Fruit fly (Drosophila melanogaster) whole organism, adult: ENCODE results near the gene Jon65Aii.
A peak's percentile ranks its signal among the peaks of the same experiment; 100 is the strongest.

Experiments
- CG12768 ChIP-seq: fragments of 200-800 bp; sonication (Bioruptor generic); optimal IDR thresholded peaks from 2 replicates; lab custom pipeline; 2017; ENCODE audit warnings: missing biosample characterization, missing genetic modification characterization, mild to moderate bottlenecking, moderate library complexity, missing genetic modification reagents
- CG14711 ChIP-seq: fragments of 200-800 bp; sonication (Bioruptor generic); optimal IDR thresholded peaks from 2 replicates; lab custom pipeline; 2018; ENCODE audit warnings: missing biosample characterization, mild to moderate bottlenecking, missing genetic modification characterization, moderate library complexity
- CG1620 ChIP-seq: fragments of 200-800 bp; sonication (Bioruptor generic); optimal IDR thresholded peaks from 2 replicates; lab custom pipeline; 2016; ENCODE audit warnings: missing biosample characterization, missing genetic modification characterization
- CG33017 ChIP-seq: fragments of 200-800 bp; sonication (Bioruptor generic); optimal IDR thresholded peaks from 2 replicates; lab custom pipeline; 2018; ENCODE audit warnings: missing biosample characterization, mild to moderate bottlenecking, missing genetic modification characterization, moderate library complexity
- CG5204 ChIP-seq: fragments of 200-800 bp; sonication (Bioruptor generic); optimal IDR thresholded peaks from 2 replicates; lab custom pipeline; 2016; ENCODE audit warnings: missing biosample characterization, missing genetic modification characterization
- CG7045 ChIP-seq: fragments of 200-800 bp; sonication (Bioruptor generic); optimal IDR thresholded peaks from 2 replicates; lab custom pipeline; 2017; ENCODE audit warnings: missing biosample characterization, mild to moderate bottlenecking, missing genetic modification characterization
- Clk ChIP-seq: fragments of 200-800 bp; sonication (Bioruptor generic); optimal IDR thresholded peaks from 2 replicates; lab custom pipeline; 2017; ENCODE audit warnings: missing biosample characterization, missing genetic modification characterization
- bab1 ChIP-seq: fragments of 200-800 bp; sonication (Bioruptor generic); optimal IDR thresholded peaks from 3 replicates; lab custom pipeline; 2019; ENCODE audit warnings: missing biosample characterization, mild to moderate bottlenecking, missing genetic modification characterization, moderate library complexity
- cnc ChIP-seq, 2 experiments: fragments of >200 bp; optimal IDR thresholded peaks; 2 replicates each; lab custom pipeline; 2017
- kay ChIP-seq: fragments of 200-800 bp; sonication (Bioruptor generic); peaks from one replicate; lab custom pipeline; 2016; ENCODE audit warnings: missing biosample characterization, missing genetic modification characterization, borderline replicate concordance
- pad ChIP-seq: fragments of 200-800 bp; sonication (Bioruptor generic); optimal IDR thresholded peaks from 3 replicates; lab custom pipeline; 2017; ENCODE audit warnings: missing biosample characterization, missing genetic modification characterization, mild to moderate bottlenecking, moderate library complexity, missing genetic modification reagents
- toe ChIP-seq: fragments of 200-800 bp; sonication (Bioruptor generic); optimal IDR thresholded peaks from 2 replicates; lab custom pipeline; 2016; ENCODE audit warnings: missing biosample characterization, missing genetic modification characterization

dm6 chr3L:6074975-6075692, 23.0 kb downstream of the Jon65Aii start, which contains the start of the genes CG13295 and CG6610:
- TF ChIP-seq pad (GFP tag; lab: Kevin White, UChicago), result peak; percentile 25
- peak; percentile 40 for TF ChIP-seq Clk
- TF ChIP-seq CG14711 (tag; lab: Kevin White, UChicago), result peak; percentile 23
- TF ChIP-seq CG1620 (GFP tag; lab: Kevin White, UChicago), result peak; percentile 63
- TF ChIP-seq CG33017 (tag; lab: Kevin White, UChicago), result peak; percentile 10
- no peak for TF ChIP-seq cnc (optimal IDR thresholded peaks at IDR 0.05; lab: Kevin White, UChicago)
- peak; percentile 54 for TF ChIP-seq bab1
- TF ChIP-seq toe (GFP tag; lab: Kevin White, UChicago), result peak; percentile 73
- TF ChIP-seq CG7045 (GFP tag; lab: Kevin White, UChicago), result peak; percentile 46
- no peak for TF ChIP-seq kay
- peak; percentile 24 for TF ChIP-seq CG12768 (GFP tag; lab: Kevin White, UChicago)
- TF ChIP-seq CG5204 (GFP tag; lab: Kevin White, UChicago), result peak; percentile 49
